Fruit fly (Drosophila melanogaster) whole organism, embryonic: Measurements from ENCODE around the gene Ant2.
A peak's percentile ranks its signal among the peaks of the same experiment; 100 is the strongest.

ENCODE experiments used
- BtbVII ChIP-seq: fragments of 200-800 bp; sonication (Bioruptor generic); optimal IDR thresholded peaks from 3 replicates; lab custom pipeline; 2017; ENCODE audit warnings: missing biosample characterization, mild to moderate bottlenecking, missing genetic modification characterization
- CG10209 ChIP-seq: fragments of 200-800 bp; sonication (Bioruptor generic); optimal IDR thresholded peaks from 3 replicates; lab custom pipeline; 2017; ENCODE audit warnings: missing biosample characterization, mild to moderate bottlenecking, missing genetic modification characterization, missing genetic modification reagents
- CG13123 ChIP-seq: fragments of 200-800 bp; sonication (Bioruptor generic); optimal IDR thresholded peaks from 2 replicates; lab custom pipeline; 2016; ENCODE audit warnings: missing biosample characterization, missing genetic modification characterization
- CG14014 ChIP-seq: fragments of 200-800 bp; sonication (Bioruptor generic); IDR thresholded peaks from 2 replicates; pipeline ENCODE4 v1.3.6; 2022; ENCODE audit warnings: missing biosample characterization, missing genetic modification characterization
- CG14710 ChIP-seq: fragments of 200-800 bp; sonication (Bioruptor generic); optimal IDR thresholded peaks from 3 replicates; lab custom pipeline; 2019; ENCODE audit warnings: missing biosample characterization, mild to moderate bottlenecking, missing genetic modification characterization, moderate library complexity
- CG15696 ChIP-seq: fragments of 200-800 bp; sonication (Bioruptor generic); optimal IDR thresholded peaks from 2 replicates; lab custom pipeline; 2019; ENCODE audit warnings: missing biosample characterization, mild to moderate bottlenecking, missing genetic modification characterization, moderate library complexity
- CG17359 ChIP-seq: fragments of 200-800 bp; sonication (Bioruptor generic); optimal IDR thresholded peaks from 3 replicates; lab custom pipeline; 2018; ENCODE audit warnings: missing biosample characterization, mild to moderate bottlenecking, missing genetic modification characterization, moderate library complexity
- CG17361 ChIP-seq: fragments of 200-800 bp; sonication (Bioruptor generic); IDR thresholded peaks from 3 replicates; pipeline ENCODE4 v1.3.6; 2022; ENCODE audit warnings: missing biosample characterization, missing genetic modification characterization
- CG17612 ChIP-seq: fragments of 200-800 bp; sonication (Bioruptor generic); IDR thresholded peaks from 2 replicates; pipeline ENCODE4 v1.3.6; 2022; ENCODE audit warnings: missing biosample characterization, missing genetic modification characterization
- CG18011 ChIP-seq: fragments of 200-800 bp; sonication (Bioruptor generic); optimal IDR thresholded peaks from 2 replicates; lab custom pipeline; 2017; ENCODE audit warnings: missing biosample characterization, missing genetic modification characterization, mild to moderate bottlenecking, moderate library complexity, missing genotype
- CG1832 ChIP-seq: fragments of 200-800 bp; sonication (Bioruptor generic); optimal IDR thresholded peaks from 2 replicates; lab custom pipeline; 2017; ENCODE audit warnings: missing biosample characterization, mild to moderate bottlenecking, missing genetic modification characterization, inconsistent platforms
- CG2120 ChIP-seq: fragments of 200-800 bp; sonication (Bioruptor generic); optimal IDR thresholded peaks from 3 replicates; lab custom pipeline; 2016; ENCODE audit warnings: missing biosample characterization, missing genetic modification characterization
- CG2199 ChIP-seq: fragments of 200-800 bp; sonication (Bioruptor generic); IDR thresholded peaks from 3 replicates; pipeline ENCODE4 v1.3.6; 2022; ENCODE audit warnings: missing biosample characterization, missing genetic modification characterization
- CG34224 ChIP-seq: fragments of 200-800 bp; sonication (Bioruptor generic); IDR thresholded peaks from 3 replicates; pipeline ENCODE4 v1.3.6; 2022; ENCODE audit warnings: missing biosample characterization, missing genetic modification characterization; ENCODE audit not compliant: partially characterized antibody
- CG3847 ChIP-seq: fragments of 200-800 bp; sonication (Bioruptor generic); IDR thresholded peaks from 2 replicates; pipeline ENCODE4 v1.3.6; 2022; ENCODE audit warnings: missing biosample characterization, missing genetic modification characterization
- CG4404 ChIP-seq: fragments of 200-800 bp; sonication (Bioruptor generic); IDR thresholded peaks from 2 replicates; pipeline ENCODE4 v1.3.6; 2022; ENCODE audit warnings: missing biosample characterization, missing genetic modification characterization
- CG6683 ChIP-seq: fragments of 200-800 bp; sonication (Bioruptor generic); optimal IDR thresholded peaks from 2 replicates; lab custom pipeline; 2017; ENCODE audit warnings: missing biosample characterization, mild to moderate bottlenecking, missing genetic modification characterization, missing genetic modification reagents
- CG7987 ChIP-seq: fragments of 200-800 bp; sonication (Bioruptor generic); optimal IDR thresholded peaks from 2 replicates; lab custom pipeline; 2018; ENCODE audit warnings: missing biosample characterization, mild to moderate bottlenecking, missing genetic modification characterization, moderate library complexity
- Chrac-16 ChIP-seq: fragments of 200-800 bp; sonication (Bioruptor generic); optimal IDR thresholded peaks from 3 replicates; lab custom pipeline; 2016; ENCODE audit warnings: missing biosample characterization, missing genetic modification characterization
- Doc3 ChIP-seq: fragments of 200-800 bp; sonication (Bioruptor generic); IDR thresholded peaks from 3 replicates; pipeline ENCODE4 v1.3.6; 2022; ENCODE audit warnings: missing biosample characterization, missing genetic modification characterization; ENCODE audit not compliant: partially characterized antibody
- Hey ChIP-seq: fragments of 200-800 bp; sonication (Bioruptor generic); optimal IDR thresholded peaks from 3 replicates; lab custom pipeline; 2018; ENCODE audit warnings: missing biosample characterization, mild to moderate bottlenecking, missing genetic modification characterization
- Jarid2 ChIP-seq: fragments of 200-800 bp; sonication (Bioruptor generic); optimal IDR thresholded peaks from 3 replicates; lab custom pipeline; 2017; ENCODE audit warnings: mild to moderate bottlenecking, missing biosample characterization, missing genetic modification reagents, missing genetic modification characterization
- Lim3 ChIP-seq: fragments of 200-800 bp; sonication (Bioruptor generic); IDR thresholded peaks from 2 replicates; pipeline ENCODE4 v1.3.6; 2022; ENCODE audit warnings: missing biosample characterization, missing genetic modification characterization
- Med ChIP-seq: fragments of 200-800 bp; sonication (Bioruptor generic); peaks from one replicate; lab custom pipeline; 2016; ENCODE audit warnings: missing biosample characterization, missing genetic modification characterization, mild to moderate bottlenecking, inconsistent platforms, moderate library complexity
- Neu2 ChIP-seq: fragments of 200-800 bp; sonication (Bioruptor generic); optimal IDR thresholded peaks from 3 replicates; lab custom pipeline; 2016; ENCODE audit warnings: missing biosample characterization, missing genetic modification characterization, borderline replicate concordance
- NfI ChIP-seq: fragments of 200-800 bp; sonication (Bioruptor generic); optimal IDR thresholded peaks from 3 replicates; lab custom pipeline; 2018; ENCODE audit warnings: missing biosample characterization, mild to moderate bottlenecking, missing genetic modification characterization, moderate library complexity
- Ravus ChIP-seq: fragments of 200-800 bp; sonication (Bioruptor generic); IDR thresholded peaks from 2 replicates; pipeline ENCODE4 v1.3.6; 2022; ENCODE audit warnings: missing biosample characterization, missing genetic modification characterization
- Side ChIP-seq: fragments of 200-800 bp; sonication (Bioruptor generic); optimal IDR thresholded peaks from 2 replicates; lab custom pipeline; 2016; ENCODE audit warnings: missing biosample characterization, missing genetic modification characterization
- Tbp ChIP-seq: fragments of >200 bp; optimal IDR thresholded peaks from 2 replicates; lab custom pipeline; 2018; ENCODE audit warnings: missing biosample characterization, missing genetic modification characterization
- Xrp1 ChIP-seq: fragments of 200-800 bp; sonication (Bioruptor generic); IDR thresholded peaks from 2 replicates; pipeline ENCODE4 v1.3.6; 2022; ENCODE audit warnings: missing biosample characterization, missing genetic modification characterization
- abd-A ChIP-seq: fragments of 200-800 bp; sonication (Bioruptor generic); optimal IDR thresholded peaks from 3 replicates; lab custom pipeline; 2019; ENCODE audit warnings: missing biosample characterization, mild to moderate bottlenecking, missing genetic modification characterization, moderate library complexity
- bowl ChIP-seq: fragments of 200-800 bp; sonication (Bioruptor generic); IDR thresholded peaks from 2 replicates; pipeline ENCODE4 v1.3.6; 2022; ENCODE audit warnings: missing biosample characterization, missing genetic modification characterization
- dm ChIP-seq: fragments of 200-800 bp; sonication (Bioruptor generic); optimal IDR thresholded peaks from 3 replicates; lab custom pipeline; 2016; ENCODE audit warnings: missing biosample characterization, missing genetic modification characterization
- dpn ChIP-seq, 2 experiments: fragments of 200-800 bp; sonication (Bioruptor generic); optimal IDR thresholded peaks; 3 replicates each; lab custom pipeline; 2016; ENCODE audit warnings: missing biosample characterization in 2 of 2, missing genetic modification characterization in 2 of 2
- emc ChIP-seq: fragments of 200-800 bp; sonication (Bioruptor generic); optimal IDR thresholded peaks from 2 replicates; lab custom pipeline; 2016; ENCODE audit warnings: missing biosample characterization, missing genetic modification characterization
- hb ChIP-seq: fragments of 200-800 bp; sonication (Bioruptor generic); IDR thresholded peaks from 3 replicates; pipeline ENCODE4 v1.3.6; 2022; ENCODE audit warnings: missing biosample characterization, missing genetic modification characterization; ENCODE audit not compliant: partially characterized antibody
- lbe ChIP-seq: fragments of 200-800 bp; sonication (Bioruptor generic); optimal IDR thresholded peaks from 2 replicates; lab custom pipeline; 2016; ENCODE audit warnings: missing biosample characterization, mild to moderate bottlenecking, missing genetic modification characterization
- nom ChIP-seq: fragments of 200-800 bp; sonication (Bioruptor generic); optimal IDR thresholded peaks from 2 replicates; lab custom pipeline; 2017; ENCODE audit warnings: missing biosample characterization, missing genetic modification characterization, mild to moderate bottlenecking, moderate library complexity, missing genetic modification reagents
- oc ChIP-seq: fragments of 200-800 bp; sonication (Bioruptor generic); optimal IDR thresholded peaks from 2 replicates; lab custom pipeline; 2018; ENCODE audit warnings: missing biosample characterization, mild to moderate bottlenecking, missing genetic modification characterization, moderate library complexity
- odd ChIP-seq: fragments of 200-800 bp; sonication (Bioruptor generic); optimal IDR thresholded peaks from 2 replicates; lab custom pipeline; 2017; ENCODE audit warnings: missing biosample characterization, mild to moderate bottlenecking, missing genetic modification characterization
- psq ChIP-seq: fragments of 200-800 bp; sonication (Bioruptor generic); optimal IDR thresholded peaks from 2 replicates; lab custom pipeline; 2017; ENCODE audit warnings: missing biosample characterization, missing genetic modification characterization
- pum ChIP-seq: fragments of 200-800 bp; sonication (Bioruptor generic); optimal IDR thresholded peaks from 2 replicates; lab custom pipeline; 2016; ENCODE audit warnings: missing biosample characterization, missing genetic modification characterization
- sc ChIP-seq, 3 experiments: fragments of >200 bp in 2 of 3; fragments of 200-800 bp in 1 of 3; sonication (Bioruptor generic) in 1 of 3; optimal IDR thresholded peaks; 2 replicates in 2 of 3; 3 replicates in 1 of 3; lab custom pipeline; 2017; ENCODE audit warnings: mild to moderate bottlenecking in 1 of 3, missing biosample characterization in 1 of 3, missing genetic modification characterization in 1 of 3, missing genetic modification reagents in 1 of 3
- sens ChIP-seq: fragments of 200-800 bp; sonication (Bioruptor generic); peaks from one replicate; lab custom pipeline; 2016; ENCODE audit warnings: missing biosample characterization, missing genetic modification characterization
- sr ChIP-seq: fragments of 200-800 bp; sonication (Bioruptor generic); IDR thresholded peaks from 3 replicates; pipeline ENCODE4 v1.3.6; 2022; ENCODE audit warnings: missing biosample characterization, missing genetic modification characterization
- stc ChIP-seq: fragments of 200-800 bp; sonication (Bioruptor generic); IDR thresholded peaks from 2 replicates; pipeline ENCODE4 v1.3.6; 2022; ENCODE audit warnings: missing biosample characterization, missing genetic modification characterization
- vfl ChIP-seq: fragments of 200-800 bp; sonication (Bioruptor generic); optimal IDR thresholded peaks from 2 replicates; lab custom pipeline; 2016; ENCODE audit warnings: missing biosample characterization, missing genetic modification characterization
- wor ChIP-seq: fragments of 200-800 bp; sonication (Bioruptor generic); IDR thresholded peaks from 2 replicates; pipeline ENCODE4 v1.3.6; 2022; ENCODE audit warnings: missing biosample characterization, missing genetic modification characterization

The Ant2 gene

dm6 chrX:10767350-10768005 is 19.2 kb downstream of the Ant2 start (continued):
- TF ChIP-seq CG6683 (GFP tag; lab: Kevin White, UChicago) (peak; percentile 36), CG17359 (peak; percentile 60), Ravus (GFP tag; lab: Robert Waterston, UW) (no peak), vfl (GFP tag; lab: Kevin White, UChicago) (peak; percentile 51), Jarid2 (no peak), hb (GFP tag; lab: Robert Waterston, UW) (no peak), Doc3 (GFP tag; lab: Robert Waterston, UW) (no peak), psq (no peak), Med (GFP tag; lab: Kevin White, UChicago) (peak; percentile 96), stc (GFP tag; lab: Robert Waterston, UW) (0 out of 2 replicates have a peak, but pooled peaks have one; percentile 5), CG18011 (GFP tag; lab: Kevin White, UChicago) (no peak), CG14014 (peak; percentile 25; the same call in 1 of the 2 replicates), wor (no peak), CG14710 (tag; lab: Kevin White, UChicago) (no peak), lbe (GFP tag; lab: Kevin White, UChicago) (no peak), Neu2 (GFP tag; lab: Kevin White, UChicago) (no peak), Side (GFP tag; lab: Kevin White, UChicago) (peak; percentile 75), CG7987 (GFP tag; lab: Kevin White, UChicago) (no peak), CG17361 (GFP tag; lab: Robert Waterston, UW) (0 out of 3 replicates have a peak, but pooled peaks have one; percentile 31), bowl (GFP tag; lab: Robert Waterston, UW) (no peak), CG3847 (GFP tag; lab: Robert Waterston, UW) (peak; percentile 42; the same call in 1 of the 2 replicates), Xrp1 (peak; percentile 66; the same call in 1 of the 2 replicates), odd (peak; percentile 32), pum (GFP tag; lab: Kevin White, UChicago) (peak; percentile 62), CG2120 (GFP tag; lab: Kevin White, UChicago) (peak; percentile 84), NfI (GFP tag; lab: Kevin White, UChicago) (peak; percentile 66), oc (tag; lab: Kevin White, UChicago) (no peak), dm (GFP tag; lab: Kevin White, UChicago) (no peak), CG1832 (GFP tag; lab: Kevin White, UChicago) (peak; percentile 49), CG10209 (GFP tag; lab: Kevin White, UChicago) (peak; percentile 56), nom (GFP tag; lab: Kevin White, UChicago) (peak; percentile 92), sr (0 out of 3 replicates have a peak, but pooled peaks have one; percentile 33), CG2199 (GFP tag; lab: Robert Waterston, UW) (0 out of 3 replicates have a peak, but pooled peaks have one; percentile 41), abd-A (tag; lab: Kevin White, UChicago) (peak; percentile 25), BtbVII (peak; percentile 56), CG15696 (peak; percentile 17), CG34224 (GFP tag; lab: Robert Waterston, UW) (no peak), dpn (GFP tag; optimal IDR thresholded peaks at IDR 0.05; lab: Kevin White, UChicago) (peak; percentile 55 to 67), sens (GFP tag; lab: Kevin White, UChicago) (peak; percentile 75), Chrac-16 (GFP tag; lab: Kevin White, UChicago) (peak; percentile 58), CG4404 (GFP tag; lab: Robert Waterston, UW) (no peak), Lim3 (no peak), CG13123 (GFP tag; lab: Kevin White, UChicago) (no peak), Hey (no peak), CG17612 (GFP tag; lab: Robert Waterston, UW) (no peak), emc (GFP tag; lab: Kevin White, UChicago) (peak; percentile 7), sc (optimal IDR thresholded peaks at IDR 0.05; lab: Kevin White, UChicago) (no peak), sc (GFP tag; optimal IDR thresholded peaks at IDR 0.05; lab: Kevin White, UChicago) (no peak), Tbp (no peak)
